Fruit fly (Drosophila melanogaster) whole organism, embryonic: ENCODE measurements around the gene CG6178.

ENCODE experiments used
- Ada2b ChIP-seq: fragments of 200-800 bp; sonication (Bioruptor generic); IDR thresholded peaks from 2 replicates; pipeline ENCODE4 v1.3.6; 2022; ENCODE audit warnings: missing biosample characterization, missing genetic modification characterization
- Atf6 ChIP-seq: fragments of 200-800 bp; sonication (Bioruptor generic); IDR thresholded peaks from 2 replicates; pipeline ENCODE4 v1.3.6; 2022; ENCODE audit warnings: missing biosample characterization, missing genetic modification characterization
- Bteb2 ChIP-seq: fragments of 200-800 bp; sonication (Bioruptor generic); optimal IDR thresholded peaks from 2 replicates; lab custom pipeline; 2016; ENCODE audit warnings: missing biosample characterization, missing genetic modification characterization
- CG10543 ChIP-seq: fragments of 200-800 bp; sonication (Bioruptor generic); optimal IDR thresholded peaks from 3 replicates; lab custom pipeline; 2017; ENCODE audit warnings: missing biosample characterization, mild to moderate bottlenecking, missing genetic modification characterization, moderate library complexity
- CG11093 ChIP-seq: fragments of 200-800 bp; sonication (Bioruptor generic); IDR thresholded peaks from 3 replicates; pipeline ENCODE4 v1.3.6; 2022; ENCODE audit warnings: missing biosample characterization, missing genetic modification characterization
- CG11456 ChIP-seq: fragments of 200-800 bp; sonication (Bioruptor generic); IDR thresholded peaks from 3 replicates; pipeline ENCODE4 v1.3.6; 2022; ENCODE audit warnings: missing biosample characterization, missing genetic modification characterization
- CG12299 ChIP-seq: fragments of 200-800 bp; sonication (Bioruptor generic); optimal IDR thresholded peaks from 2 replicates; lab custom pipeline; 2018; ENCODE audit warnings: missing biosample characterization, mild to moderate bottlenecking, missing genetic modification characterization
- CG12659 ChIP-seq: fragments of 200-800 bp; sonication (Bioruptor generic); optimal IDR thresholded peaks from 3 replicates; lab custom pipeline; 2017; ENCODE audit warnings: mild to moderate bottlenecking, missing biosample characterization, missing genetic modification reagents, missing genetic modification characterization
- CG12769 ChIP-seq: fragments of 200-800 bp; sonication (Bioruptor generic); optimal IDR thresholded peaks from 2 replicates; lab custom pipeline; 2019; ENCODE audit warnings: missing biosample characterization, mild to moderate bottlenecking, missing genetic modification characterization, moderate library complexity
- CG16815 ChIP-seq: fragments of 200-800 bp; sonication (Bioruptor generic); optimal IDR thresholded peaks from 3 replicates; lab custom pipeline; 2017; ENCODE audit warnings: missing biosample characterization, mild to moderate bottlenecking, missing genetic modification characterization
- CG17829 ChIP-seq: fragments of 200-800 bp; optimal IDR thresholded peaks from 2 replicates; lab custom pipeline; 2019; ENCODE audit warnings: missing biosample characterization, mild to moderate bottlenecking, missing genetic modification characterization, moderate library complexity
- CG2129 ChIP-seq: fragments of 200-800 bp; sonication (Bioruptor generic); IDR thresholded peaks from 2 replicates; pipeline ENCODE4 v1.3.6; 2022; ENCODE audit warnings: missing biosample characterization, missing genetic modification characterization; ENCODE audit not compliant: partially characterized antibody
- CG2199 ChIP-seq: fragments of 200-800 bp; sonication (Bioruptor generic); IDR thresholded peaks from 3 replicates; pipeline ENCODE4 v1.3.6; 2022; ENCODE audit warnings: missing biosample characterization, missing genetic modification characterization
- CG30431 ChIP-seq: fragments of 200-800 bp; sonication (Bioruptor generic); optimal IDR thresholded peaks from 2 replicates; lab custom pipeline; 2017; ENCODE audit warnings: missing biosample characterization, missing genetic modification characterization
- CG31388 ChIP-seq: fragments of 200-800 bp; sonication (Bioruptor generic); optimal IDR thresholded peaks from 2 replicates; lab custom pipeline; 2016; ENCODE audit warnings: missing biosample characterization, missing genetic modification characterization
- CG33213 ChIP-seq: fragments of 200-800 bp; sonication (Bioruptor generic); optimal IDR thresholded peaks from 3 replicates; lab custom pipeline; 2016; ENCODE audit warnings: missing biosample characterization, missing genetic modification characterization
- CG4617 ChIP-seq: fragments of 200-800 bp; sonication (Bioruptor generic); optimal IDR thresholded peaks from 3 replicates; lab custom pipeline; 2016; ENCODE audit warnings: missing biosample characterization, missing genetic modification characterization, borderline replicate concordance
- CG4820 ChIP-seq: fragments of 200-800 bp; sonication (Bioruptor generic); optimal IDR thresholded peaks from 3 replicates; lab custom pipeline; 2016; ENCODE audit warnings: missing biosample characterization, missing genetic modification characterization
- CG7987 ChIP-seq: fragments of 200-800 bp; sonication (Bioruptor generic); optimal IDR thresholded peaks from 2 replicates; lab custom pipeline; 2018; ENCODE audit warnings: missing biosample characterization, mild to moderate bottlenecking, missing genetic modification characterization, moderate library complexity
- CG8359 ChIP-seq: fragments of 200-800 bp; sonication (Bioruptor generic); optimal IDR thresholded peaks from 2 replicates; lab custom pipeline; 2017; ENCODE audit warnings: missing biosample characterization, mild to moderate bottlenecking, missing genetic modification characterization, borderline replicate concordance
- CG9215 ChIP-seq: fragments of 200-800 bp; sonication (Bioruptor generic); IDR thresholded peaks from 2 replicates; pipeline ENCODE4 v1.3.6; 2022; ENCODE audit warnings: missing biosample characterization, missing genetic modification characterization
- CkIIα-i1 ChIP-seq: fragments of 200-800 bp; sonication (Bioruptor generic); IDR thresholded peaks from 2 replicates; pipeline ENCODE4 v1.3.6; 2022; ENCODE audit warnings: missing biosample characterization, missing genetic modification characterization
- CoRest ChIP-seq: fragments of 200-800 bp; sonication (Bioruptor generic); optimal IDR thresholded peaks from 3 replicates; lab custom pipeline; 2018; ENCODE audit warnings: missing biosample characterization, mild to moderate bottlenecking, missing genetic modification characterization, moderate library complexity
- HLH3B ChIP-seq: fragments of 200-800 bp; sonication (Bioruptor generic); IDR thresholded peaks from 2 replicates; pipeline ENCODE4 v1.3.6; 2022; ENCODE audit warnings: missing biosample characterization, missing genetic modification characterization
- Hr3 ChIP-seq: fragments of 200-800 bp; sonication (Bioruptor generic); optimal IDR thresholded peaks from 3 replicates; lab custom pipeline; 2016; ENCODE audit warnings: missing biosample characterization, missing genetic modification characterization
- Kr ChIP-seq: fragments of 200-800 bp; sonication (Bioruptor generic); optimal IDR thresholded peaks from 2 replicates; lab custom pipeline; 2017; ENCODE audit warnings: missing biosample characterization, mild to moderate bottlenecking, missing genetic modification characterization
- Lhr ChIP-seq: fragments of 200-800 bp; sonication (Bioruptor generic); optimal IDR thresholded peaks from 3 replicates; lab custom pipeline; 2017; ENCODE audit warnings: mild to moderate bottlenecking, missing biosample characterization, missing genetic modification reagents, missing genetic modification characterization
- Mad ChIP-seq: fragments of 200-800 bp; sonication (Bioruptor generic); optimal IDR thresholded peaks from 2 replicates; lab custom pipeline; 2016; ENCODE audit warnings: missing biosample characterization, missing genetic modification characterization
- Myb ChIP-seq: fragments of 200-800 bp; sonication (Bioruptor generic); optimal IDR thresholded peaks from 2 replicates; lab custom pipeline; 2016; ENCODE audit warnings: missing biosample characterization, missing genetic modification characterization
- Nf-YC ChIP-seq: fragments of 200-800 bp; optimal IDR thresholded peaks from 3 replicates; lab custom pipeline; 2019; ENCODE audit warnings: missing biosample characterization, mild to moderate bottlenecking, missing genetic modification characterization, moderate library complexity
- Optix ChIP-seq: fragments of 200-800 bp; sonication (Bioruptor generic); IDR thresholded peaks from 3 replicates; pipeline ENCODE4 v1.3.6; 2022; ENCODE audit warnings: missing biosample characterization, missing genetic modification characterization
- Scr ChIP-seq: fragments of 200-800 bp; sonication (Bioruptor generic); IDR thresholded peaks from 2 replicates; pipeline ENCODE4 v1.3.6; 2022; ENCODE audit warnings: missing biosample characterization, missing genetic modification characterization; ENCODE audit not compliant: partially characterized antibody
- Sox100B ChIP-seq: fragments of 200-800 bp; sonication (Bioruptor generic); optimal IDR thresholded peaks from 3 replicates; lab custom pipeline; 2018; ENCODE audit warnings: missing biosample characterization, mild to moderate bottlenecking, missing genetic modification characterization
- Vsx1 ChIP-seq: fragments of 200-800 bp; sonication (Bioruptor generic); optimal IDR thresholded peaks from 2 replicates; lab custom pipeline; 2017; ENCODE audit warnings: missing biosample characterization, mild to moderate bottlenecking, missing genetic modification characterization, missing genetic modification reagents
- az2 ChIP-seq: fragments of 200-800 bp; sonication (Bioruptor generic); optimal IDR thresholded peaks from 3 replicates; lab custom pipeline; 2016; ENCODE audit warnings: missing biosample characterization, missing genetic modification characterization
- btn ChIP-seq: fragments of 200-800 bp; sonication (Bioruptor generic); optimal IDR thresholded peaks from 2 replicates; lab custom pipeline; 2016; ENCODE audit warnings: missing biosample characterization, missing genetic modification characterization
- chinmo ChIP-seq: fragments of 200-800 bp; sonication (Bioruptor generic); IDR thresholded peaks from 4 replicates; pipeline ENCODE4 v1.3.6; 2022; ENCODE audit warnings: missing biosample characterization, missing genetic modification characterization; ENCODE audit not compliant: partially characterized antibody
- corto ChIP-seq: fragments of 200-800 bp; sonication (Bioruptor generic); optimal IDR thresholded peaks from 2 replicates; lab custom pipeline; 2016; ENCODE audit warnings: missing biosample characterization, mild to moderate bottlenecking, missing genetic modification characterization, moderate library complexity
- emc ChIP-seq: fragments of 200-800 bp; sonication (Bioruptor generic); optimal IDR thresholded peaks from 2 replicates; lab custom pipeline; 2016; ENCODE audit warnings: missing biosample characterization, missing genetic modification characterization
- exex ChIP-seq: fragments of 200-800 bp; sonication (Bioruptor generic); optimal IDR thresholded peaks from 4 replicates; lab custom pipeline; 2018; ENCODE audit warnings: missing biosample characterization, mild to moderate bottlenecking, missing genetic modification characterization, moderate library complexity
- fd102C ChIP-seq: fragments of 200-800 bp; sonication (Bioruptor generic); optimal IDR thresholded peaks from 2 replicates; lab custom pipeline; 2018; ENCODE audit warnings: missing biosample characterization, mild to moderate bottlenecking, missing genetic modification characterization, moderate library complexity
- ftz-f1 ChIP-seq: fragments of 200-800 bp; sonication (Bioruptor generic); optimal IDR thresholded peaks from 2 replicates; lab custom pipeline; 2016; ENCODE audit warnings: missing biosample characterization, missing genetic modification characterization
- gce ChIP-seq: fragments of 200-800 bp; sonication (Bioruptor generic); IDR thresholded peaks from 3 replicates; pipeline ENCODE4 v1.3.6; 2022; ENCODE audit warnings: missing biosample characterization, missing genetic modification characterization
- gcm ChIP-seq: fragments of 200-800 bp; sonication (Bioruptor generic); optimal IDR thresholded peaks from 2 replicates; lab custom pipeline; 2019; ENCODE audit warnings: missing biosample characterization, mild to moderate bottlenecking, missing genetic modification characterization, moderate library complexity
- h ChIP-seq: fragments of >200 bp; optimal IDR thresholded peaks from 2 replicates; lab custom pipeline; 2017
- ham ChIP-seq: fragments of 200-800 bp; sonication (Bioruptor generic); IDR thresholded peaks from 2 replicates; pipeline ENCODE4 v1.3.6; 2022; ENCODE audit warnings: missing biosample characterization, missing genetic modification characterization
- inv ChIP-seq: fragments of 200-800 bp; sonication (Bioruptor generic); IDR thresholded peaks from 2 replicates; pipeline ENCODE4 v1.3.6; 2022; ENCODE audit warnings: missing biosample characterization, missing genetic modification characterization; ENCODE audit not compliant: partially characterized antibody
- pum ChIP-seq: fragments of 200-800 bp; sonication (Bioruptor generic); optimal IDR thresholded peaks from 2 replicates; lab custom pipeline; 2016; ENCODE audit warnings: missing biosample characterization, missing genetic modification characterization
- tup ChIP-seq: fragments of 200-800 bp; sonication (Bioruptor generic); optimal IDR thresholded peaks from 2 replicates; lab custom pipeline; 2016; ENCODE audit warnings: missing biosample characterization, mild to moderate bottlenecking, missing genetic modification characterization, moderate library complexity
- zfh2 ChIP-seq: fragments of 200-800 bp; sonication (Bioruptor generic); optimal IDR thresholded peaks from 2 replicates; lab custom pipeline; 2016; ENCODE audit warnings: missing biosample characterization, missing genetic modification characterization

CG6178 gene

DNA sequence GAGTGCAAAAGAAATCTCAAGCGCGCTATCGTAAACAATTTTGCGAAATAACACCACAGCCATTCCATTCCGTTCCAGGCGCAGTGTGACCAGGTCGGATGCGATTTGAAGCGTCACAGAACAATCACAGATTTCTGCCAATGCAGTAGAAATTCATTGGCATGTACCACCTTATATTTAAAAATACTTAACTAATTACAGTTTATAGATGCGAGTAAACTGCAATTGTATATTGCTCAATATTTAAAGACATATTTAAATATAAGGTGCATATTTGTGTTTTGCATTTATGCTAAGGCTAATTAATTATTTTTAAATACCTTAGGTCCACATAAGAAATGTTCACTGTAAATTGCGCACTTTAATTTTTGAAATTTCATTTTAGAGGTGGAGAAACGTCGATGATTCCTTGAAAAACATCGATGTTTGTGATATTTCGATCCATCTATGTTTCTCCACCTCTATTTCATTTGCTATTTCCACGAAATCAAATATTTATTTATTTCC, 41.3 kb downstream of the CG6178 start, which contains the start of the genes SMC6 and CG6204 (continued):
- TF ChIP-seq chinmo (GFP tag; lab: Robert Waterston, UW) = no peak
- peak; percentile 52 for TF ChIP-seq fd102C (GFP tag; lab: Kevin White, UChicago)
- TF ChIP-seq gce (GFP tag; lab: Robert Waterston, UW) = peak; percentile 92
- TF ChIP-seq CG8359 (GFP tag; lab: Kevin White, UChicago) = peak; percentile 61
- peak; percentile 40 for TF ChIP-seq emc
- TF ChIP-seq CG12299 (tag; lab: Kevin White, UChicago) = peak; percentile 92
- TF ChIP-seq CG11456 = peak; percentile 93
- peak; percentile 89 for TF ChIP-seq Sox100B
- peak; percentile 61 for TF ChIP-seq CG4617
- peak; percentile 70 for TF ChIP-seq Lhr (GFP tag; lab: Kevin White, UChicago)
- TF ChIP-seq CG2199 (GFP tag; lab: Robert Waterston, UW) = peak; percentile 88; the same call in 2 of the 3 replicates
- TF ChIP-seq Myb (GFP tag; lab: Kevin White, UChicago) = peak; percentile 62
- peak; percentile 59 for TF ChIP-seq Scr (GFP tag; lab: Robert Waterston, UW)
- peak; percentile 88 for TF ChIP-seq CG11093 (GFP tag; lab: Robert Waterston, UW)
- peak; percentile 92 for TF ChIP-seq CG4820 (GFP tag; lab: Kevin White, UChicago)
- TF ChIP-seq gcm (GFP tag; lab: Kevin White, UChicago) = peak; percentile 92
- TF ChIP-seq ham (GFP tag; lab: Robert Waterston, UW) = peak; percentile 85
- TF ChIP-seq CG9215 (GFP tag; lab: Robert Waterston, UW) = peak; percentile 95
- no peak for TF ChIP-seq Kr (GFP tag; lab: Kevin White, UChicago)
- peak; percentile 94 for TF ChIP-seq Ada2b (GFP tag; lab: Robert Waterston, UW)
- peak; percentile 85 for TF ChIP-seq CG30431 (GFP tag; lab: Kevin White, UChicago)
- peak; percentile 89 for TF ChIP-seq Vsx1 (GFP tag; lab: Kevin White, UChicago)
- peak; percentile 86 for TF ChIP-seq Nf-YC (tag; lab: Kevin White, UChicago)
- peak; percentile 95 for TF ChIP-seq CG16815
- peak; percentile 83 for TF ChIP-seq zfh2 (GFP tag; lab: Kevin White, UChicago)
- TF ChIP-seq corto (GFP tag; lab: Kevin White, UChicago) = peak; percentile 56
- peak; percentile 79 for TF ChIP-seq Mad (GFP tag; lab: Kevin White, UChicago)
- peak; percentile 77 for TF ChIP-seq exex (tag; lab: Kevin White, UChicago)
- peak; percentile 34 for TF ChIP-seq btn (GFP tag; lab: Kevin White, UChicago)
- peak; percentile 86 for TF ChIP-seq CG31388 (GFP tag; lab: Kevin White, UChicago)
- TF ChIP-seq pum (GFP tag; lab: Kevin White, UChicago) = peak; percentile 83
- peak; percentile 50 for TF ChIP-seq CG33213 (GFP tag; lab: Kevin White, UChicago)
- peak; percentile 51; the same call in 1 of the 2 replicates for TF ChIP-seq inv (GFP tag; lab: Robert Waterston, UW)
- TF ChIP-seq CG7987 (GFP tag; lab: Kevin White, UChicago) = peak; percentile 72
- peak; percentile 91 for TF ChIP-seq CG10543 (GFP tag; lab: Kevin White, UChicago)
- TF ChIP-seq CG12769 (tag; lab: Kevin White, UChicago) = peak; percentile 96
- peak; percentile 95 for TF ChIP-seq CG17829
- TF ChIP-seq Optix (GFP tag; lab: Robert Waterston, UW) = no peak
- TF ChIP-seq HLH3B (GFP tag; lab: Robert Waterston, UW) = peak; percentile 92
- peak; percentile 98 for TF ChIP-seq CoRest (tag; lab: Kevin White, UChicago)
- no peak for TF ChIP-seq CG2129
- TF ChIP-seq ftz-f1 (GFP tag; lab: Kevin White, UChicago) = no peak
- peak; percentile 95 for TF ChIP-seq Hr3 (GFP tag; lab: Kevin White, UChicago)
- peak; percentile 94 for TF ChIP-seq Atf6 (GFP tag; lab: Robert Waterston, UW)
- TF ChIP-seq CkIIα-i1 = peak; percentile 70; the same call in 1 of the 2 replicates
- TF ChIP-seq tup (GFP tag; lab: Kevin White, UChicago) = peak; percentile 52
- peak; percentile 96 for TF ChIP-seq CG12659
- peak; percentile 90 for TF ChIP-seq Bteb2 (GFP tag; lab: Kevin White, UChicago)
- no peak for TF ChIP-seq h (lab: Kevin White, UChicago)
- TF ChIP-seq az2 (GFP tag; lab: Kevin White, UChicago) = peak; percentile 90
